Fruit fly (Drosophila melanogaster) whole organism, pupa: ENCODE results near the gene Mrgn1.

ENCODE experiments used
- CG4496 ChIP-seq: fragments of 200-800 bp; sonication (Bioruptor generic); IDR thresholded peaks from 3 replicates; pipeline ENCODE4 v1.3.6; 2022; ENCODE audit warnings: missing biosample characterization, missing genetic modification characterization
- CG8159 ChIP-seq: fragments of 200-800 bp; sonication (Bioruptor generic); optimal IDR thresholded peaks from 3 replicates; lab custom pipeline; 2018; ENCODE audit warnings: missing biosample characterization, mild to moderate bottlenecking, missing genetic modification characterization, moderate library complexity
- Pif1A ChIP-seq: fragments of 200-800 bp; sonication (Bioruptor generic); optimal IDR thresholded peaks from 3 replicates; lab custom pipeline; 2016; ENCODE audit warnings: missing biosample characterization, missing genetic modification characterization

dm6 chrX:13699666-13700065, 22.1 kb downstream of the Mrgn1 start:
- no peak for TF ChIP-seq CG8159 (tag; lab: Kevin White, UChicago)
- TF ChIP-seq Pif1A (GFP tag; lab: Kevin White, UChicago), result no peak
- TF ChIP-seq CG4496 (GFP tag; lab: Robert Waterston, UW), result no peak
